Worm (Caenorhabditis elegans): ENCODE data around the gene ins-16.

The ins-16 gene

DNA sequence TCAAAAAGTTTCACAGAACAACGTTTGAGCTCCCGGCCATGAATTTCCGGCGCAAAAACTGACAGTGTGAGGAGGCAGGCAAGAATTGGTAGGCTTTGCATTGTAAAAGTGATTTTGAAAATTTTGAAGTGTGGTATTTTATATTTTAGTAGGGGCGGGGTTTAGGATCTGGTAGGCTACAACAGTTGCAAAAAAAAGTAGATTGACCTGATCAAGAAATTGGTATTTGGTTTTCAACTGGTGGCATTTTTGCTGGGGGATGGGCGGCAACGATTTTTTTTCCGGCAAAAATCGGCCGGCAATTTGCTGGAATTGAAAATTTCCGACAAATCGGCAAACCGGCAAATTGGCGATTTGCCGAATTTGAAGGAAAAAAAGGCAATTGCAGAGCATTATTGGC lies at the start of gene ins-16:
TSS of gene ins-16 (minus strand) at position 101 of the 400 bp plus-strand sequence.
- TF ChIP-seq unc-130 (tag; optimal IDR thresholded peaks at IDR 0.05) (no peak), fkh-4 (tag; optimal IDR thresholded peaks at IDR 0.05; ENCODE audit: borderline replicate concordance) (no peak)

DNA sequence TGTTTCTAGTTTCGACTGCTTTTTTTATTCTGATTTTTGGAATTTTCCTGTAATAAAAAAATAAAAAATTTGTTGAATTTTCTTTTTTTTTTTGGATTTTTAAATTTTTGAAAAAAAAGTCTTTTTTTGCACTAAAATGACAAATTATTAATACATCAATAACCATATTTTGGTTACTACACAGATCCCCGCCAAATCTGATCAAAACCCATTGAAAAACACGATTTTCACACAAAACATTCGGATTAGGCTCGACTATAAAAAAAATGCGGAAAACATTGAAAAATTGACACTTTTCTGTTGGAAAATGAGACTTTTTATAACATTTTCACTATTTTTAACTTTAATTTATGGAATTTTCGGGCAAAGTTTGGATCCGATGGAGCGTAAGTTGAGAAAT lies 49.5 kb upstream of the ins-16 start, which contains the start of gene Y48G9A.7:
TSS of gene Y48G9A.7 (plus strand) at position 301 of the 400 bp plus-strand sequence.
- TF ChIP-seq ceh-8 (GFP tag; optimal IDR thresholded peaks at IDR 0.05) (no peak), mab-9 (GFP tag; IDR thresholded peaks at IDR 0.05) (no peak), fkh-8 (tag; optimal IDR thresholded peaks at IDR 0.05) (no peak), nhr-90 (tag; optimal IDR thresholded peaks at IDR 0.05; ENCODE audit: poor library complexity) (no peak), lin-39 (tag; optimal IDR thresholded peaks at IDR 0.05) (no peak), ceh-82 (tag; optimal IDR thresholded peaks at IDR 0.05) (no peak), unc-98 (GFP tag; IDR thresholded peaks at IDR 0.05) (no peak), C16A3.4 (tag; optimal IDR thresholded peaks at IDR 0.05) (no peak), ceh-88 (GFP tag; IDR thresholded peaks at IDR 0.05) (no peak), Y116A8C.19 (tag; optimal IDR thresholded peaks at IDR 0.05; ENCODE audit: borderline replicate concordance) (no peak), pax-3 (tag; optimal IDR thresholded peaks at IDR 0.05) (no peak)

DNA sequence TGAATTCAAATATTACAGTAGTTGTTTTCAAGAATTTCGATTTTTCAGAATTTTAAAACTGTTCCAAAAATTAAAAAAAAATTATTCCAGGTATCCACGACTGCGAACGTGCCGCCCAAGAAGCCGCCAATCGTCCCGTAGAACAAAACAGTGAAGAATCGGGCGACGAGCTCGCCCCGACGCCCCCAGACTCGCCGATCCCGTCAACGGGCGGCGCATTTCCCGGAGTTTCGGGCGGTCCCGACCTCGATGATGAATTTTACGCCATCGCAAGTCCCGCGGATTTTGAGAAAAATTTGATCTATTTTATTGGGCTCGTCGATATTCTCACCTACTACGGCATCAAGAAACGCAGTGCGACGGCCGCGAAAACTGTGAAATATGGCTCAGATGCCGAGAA lies 45.2 kb upstream of the ins-16 start:
- TF ChIP-seq fkh-8 (tag; optimal IDR thresholded peaks at IDR 0.05) (no peak), pqm-1 (tag; optimal IDR thresholded peaks at IDR 0.05) (no peak), efl-1 (optimal IDR thresholded peaks at IDR 0.05) (no peak), efl-1 (GFP tag; optimal IDR thresholded peaks at IDR 0.05 in 1 of 2) (no peak), nhr-20 (tag; optimal IDR thresholded peaks at IDR 0.05) (no peak), ztf-4 (tag; optimal IDR thresholded peaks at IDR 0.05) (no peak), Y116A8C.19 (tag; optimal IDR thresholded peaks at IDR 0.05; ENCODE audit: borderline replicate concordance) (no peak), lin-14 (GFP tag; optimal IDR thresholded peaks at IDR 0.05) (no peak), nhr-12 (tag; optimal IDR thresholded peaks at IDR 0.05) (no peak), ama-1 (optimal IDR thresholded peaks at IDR 0.05) (no peak), lin-13 (GFP tag; optimal IDR thresholded peaks at IDR 0.05) (no peak), unc-30 (tag; optimal IDR thresholded peaks at IDR 0.05) (no peak), blmp-1 (tag; optimal IDR thresholded peaks at IDR 0.05) (no peak), dpl-1 (GFP tag; optimal IDR thresholded peaks at IDR 0.05) (no peak), ztf-11 (tag; optimal IDR thresholded peaks at IDR 0.05) (no peak), nhr-85 (tag) (no peak), vab-15 (tag; optimal IDR thresholded peaks at IDR 0.05) (no peak), ets-5 (GFP tag; IDR thresholded peaks at IDR 0.05) (no peak), nhr-84 (tag; optimal IDR thresholded peaks at IDR 0.05) (no peak), unc-98 (GFP tag; IDR thresholded peaks at IDR 0.05) (no peak), C04F5.9 (tag; optimal IDR thresholded peaks at IDR 0.05) (no peak)

ce11 chrIII:2101895-2102345 lies 41.2 kb upstream of the ins-16 start, which contains the start of gene ppk-2:
ppk-2 (plus strand) TSS chrIII:2102295.
- TF ChIP-seq fkh-10 (GFP tag; optimal IDR thresholded peaks at IDR 0.05) = no peak
- TF ChIP-seq pag-3 (tag; optimal IDR thresholded peaks at IDR 0.05; ENCODE audit: borderline replicate concordance, insufficient read depth) = no peak
- TF ChIP-seq snu-23 (GFP tag; optimal IDR thresholded peaks at IDR 0.05) = no peak
- no peak for TF ChIP-seq skn-1 (tag; optimal IDR thresholded peaks at IDR 0.05)
- TF ChIP-seq nhr-47 (tag; optimal IDR thresholded peaks at IDR 0.05) = no peak
- TF ChIP-seq lin-15B (tag; optimal IDR thresholded peaks at IDR 0.05) = no peak
- no peak for TF ChIP-seq sup-37 (GFP tag; optimal IDR thresholded peaks at IDR 0.05)
- no peak for TF ChIP-seq lin-14 (GFP tag; optimal IDR thresholded peaks at IDR 0.05)
- no peak for TF ChIP-seq mab-9 (GFP tag; IDR thresholded peaks at IDR 0.05)
- no peak for TF ChIP-seq ceh-90 (tag; optimal IDR thresholded peaks at IDR 0.05)

All from whole organism, L1 larva.